Fruit fly (Drosophila melanogaster): ENCODE measurements around the gene r.
A peak's percentile ranks its signal among the peaks of the same experiment; 100 is the strongest.

r gene

DNA sequence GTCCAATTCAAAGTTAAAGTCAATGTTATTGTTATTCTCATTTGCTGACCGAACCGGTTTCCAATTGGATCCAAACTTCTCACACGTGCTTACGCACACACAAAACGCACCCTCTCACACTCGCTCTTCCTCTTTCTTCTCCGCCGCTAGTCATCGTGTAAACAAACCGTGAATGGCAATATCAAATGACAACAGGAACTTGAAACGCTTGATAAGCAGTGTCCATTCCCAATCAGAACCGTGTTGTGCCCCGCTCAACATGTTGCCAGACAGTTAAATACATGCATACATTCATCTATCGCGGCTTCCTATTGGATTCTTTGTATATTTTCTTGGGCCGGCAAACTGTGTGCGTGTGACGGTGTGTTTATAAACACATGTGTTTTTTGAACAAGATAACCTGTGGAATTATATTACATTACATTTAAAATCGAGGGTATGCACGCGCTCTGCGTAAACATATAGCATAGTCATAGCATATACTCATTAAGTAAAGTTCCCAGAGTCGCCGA is 621 bp downstream of the r start (continued):
- no peak for TF ChIP-seq CG5180 (GFP tag; optimal IDR thresholded peaks at IDR 0.05)
- TF ChIP-seq Ptx1 (GFP tag; IDR thresholded peaks at IDR 0.05) = no peak
- TF ChIP-seq CG13296 (GFP tag; optimal IDR thresholded peaks at IDR 0.05) = peak; percentile 45
- no peak for TF ChIP-seq zfh2 (GFP tag; optimal IDR thresholded peaks at IDR 0.05)
- TF ChIP-seq CG31441 (GFP tag; IDR thresholded peaks at IDR 0.05) = no peak
- no peak for TF ChIP-seq CG11093 (GFP tag; IDR thresholded peaks at IDR 0.05)
- TF ChIP-seq so (GFP tag; IDR thresholded peaks at IDR 0.05) = peak; percentile 72; the same call in 2 of the 3 replicates
- peak; percentile 41 for TF ChIP-seq CG12219 (GFP tag; optimal IDR thresholded peaks at IDR 0.05)
- no peak for TF ChIP-seq psq (GFP tag; optimal IDR thresholded peaks at IDR 0.05)
- no peak for TF ChIP-seq CG12391 (tag; optimal IDR thresholded peaks at IDR 0.05)
- peak; percentile 72 for TF ChIP-seq CG7745 (tag; optimal IDR thresholded peaks at IDR 0.05)
- TF ChIP-seq jing (GFP tag; optimal IDR thresholded peaks at IDR 0.05) = no peak
- no peak for TF ChIP-seq CG2202 (tag; optimal IDR thresholded peaks at IDR 0.05)
- TF ChIP-seq Rfx (GFP tag; IDR thresholded peaks at IDR 0.05) = peak; percentile 21; the same call in 1 of the 2 replicates
- TF ChIP-seq sd (tag; optimal IDR thresholded peaks at IDR 0.05) = peak; percentile 59
- no peak for TF ChIP-seq Awh (GFP tag; IDR thresholded peaks at IDR 0.05)
- no peak for TF ChIP-seq br (optimal IDR thresholded peaks at IDR 0.05)
- no peak for TF ChIP-seq da (GFP tag; optimal IDR thresholded peaks at IDR 0.05)
- no peak for TF ChIP-seq CG32772 (GFP tag; IDR thresholded peaks at IDR 0.05)
- no peak for TF ChIP-seq Mad (GFP tag; optimal IDR thresholded peaks at IDR 0.05)
- no peak for TF ChIP-seq Ada2b (GFP tag; IDR thresholded peaks at IDR 0.05)
- no peak for TF ChIP-seq CG6175 (GFP tag; IDR thresholded peaks at IDR 0.05)
- no peak for TF ChIP-seq YL-1 (GFP tag; optimal IDR thresholded peaks at IDR 0.05)
- no peak for TF ChIP-seq CG11456 (GFP tag; IDR thresholded peaks at IDR 0.05)
- no peak for TF ChIP-seq CG32767 (GFP tag; IDR thresholded peaks at IDR 0.05)
- no peak for TF ChIP-seq CG8359 (GFP tag; optimal IDR thresholded peaks at IDR 0.05; ENCODE audit: borderline replicate concordance)
- TF ChIP-seq BEAF-32 (GFP tag; optimal IDR thresholded peaks at IDR 0.05) = no peak
- TF ChIP-seq trem (tag; optimal IDR thresholded peaks at IDR 0.05) = peak; percentile 16
- TF ChIP-seq CG5245 (GFP tag; optimal IDR thresholded peaks at IDR 0.05) = no peak
- TF ChIP-seq CG7963 (GFP tag; IDR thresholded peaks at IDR 0.05; ENCODE audit: partially characterized antibody) = no peak
- no peak for TF ChIP-seq CG16863 (GFP tag; optimal IDR thresholded peaks at IDR 0.05)
- peak in 1 of 3 experiments; percentile 11 for TF ChIP-seq Stat92E (GFP tag; optimal IDR thresholded peaks at IDR 0.05)
- no peak for TF ChIP-seq sr (GFP tag; IDR thresholded peaks at IDR 0.05)
- no peak for TF ChIP-seq CG14441 (GFP tag; IDR thresholded peaks at IDR 0.05)
- TF ChIP-seq pb (GFP tag; optimal IDR thresholded peaks at IDR 0.05) = no peak
- no peak for TF ChIP-seq CG14965 (GFP tag; optimal IDR thresholded peaks at IDR 0.05; ENCODE audit: borderline replicate concordance)
- no peak for TF ChIP-seq CTCF (GFP tag; optimal IDR thresholded peaks at IDR 0.05)
- TF ChIP-seq pan (optimal IDR thresholded peaks at IDR 0.05) = no peak
- TF ChIP-seq pan (GFP tag; optimal IDR thresholded peaks at IDR 0.05 in 1 of 2, IDR thresholded peaks at IDR 0.05 in 1 of 2) = no peak
- TF ChIP-seq Poxn (GFP tag; IDR thresholded peaks at IDR 0.05) = no peak
- no peak for TF ChIP-seq D (optimal IDR thresholded peaks at IDR 0.05)
- TF ChIP-seq D (GFP tag; optimal IDR thresholded peaks at IDR 0.05) = peak; percentile 11
- peak; percentile 2 for TF ChIP-seq NfI (GFP tag; optimal IDR thresholded peaks at IDR 0.05)
- no peak for TF ChIP-seq CG2889 (GFP tag; IDR thresholded peaks at IDR 0.05)
- TF ChIP-seq hb (GFP tag; IDR thresholded peaks at IDR 0.05; ENCODE audit: partially characterized antibody) = no peak
- no peak for TF ChIP-seq eve (GFP tag; optimal IDR thresholded peaks at IDR 0.05)
- TF ChIP-seq CG14050 (GFP tag; IDR thresholded peaks at IDR 0.05) = no peak
- no peak for TF ChIP-seq vfl (GFP tag; optimal IDR thresholded peaks at IDR 0.05)
- no peak for TF ChIP-seq ato (GFP tag; IDR thresholded peaks at IDR 0.05; ENCODE audit: partially characterized antibody)
- no peak for TF ChIP-seq CoRest (tag; optimal IDR thresholded peaks at IDR 0.05)
- TF ChIP-seq CG10274 (GFP tag; optimal IDR thresholded peaks at IDR 0.05) = no peak
- TF ChIP-seq usp (GFP tag; optimal IDR thresholded peaks at IDR 0.05) = no peak
- no peak for TF ChIP-seq CG4424 (GFP tag; optimal IDR thresholded peaks at IDR 0.05)
